Fruit fly (Drosophila melanogaster) whole organism, embryonic: ENCODE data around the gene Utx.

ENCODE experiments used
- Asciz ChIP-seq: fragments of 200-800 bp; sonication (Bioruptor generic); optimal IDR thresholded peaks from 2 replicates; lab custom pipeline; 2017; ENCODE audit warnings: missing biosample characterization, mild to moderate bottlenecking, missing genetic modification characterization, missing genetic modification reagents
- CG1024 ChIP-seq: fragments of 200-800 bp; sonication (Bioruptor generic); IDR thresholded peaks from 2 replicates; pipeline ENCODE4 v1.3.6; 2022; ENCODE audit warnings: missing biosample characterization, missing genetic modification characterization
- CG10321 ChIP-seq: fragments of 200-800 bp; sonication (Bioruptor generic); IDR thresholded peaks from 2 replicates; pipeline ENCODE4 v1.3.6; 2022; ENCODE audit warnings: missing biosample characterization, missing genetic modification characterization
- CG11085 ChIP-seq: fragments of 200-800 bp; sonication (Bioruptor generic); IDR thresholded peaks from 2 replicates; pipeline ENCODE4 v1.3.6; 2022; ENCODE audit warnings: missing biosample characterization, missing genetic modification characterization
- CG11504 ChIP-seq: fragments of 200-800 bp; sonication (Bioruptor generic); optimal IDR thresholded peaks from 3 replicates; lab custom pipeline; 2019; ENCODE audit warnings: missing biosample characterization, mild to moderate bottlenecking, missing genetic modification characterization, moderate library complexity
- CG12071 ChIP-seq: fragments of 200-800 bp; sonication (Bioruptor generic); optimal IDR thresholded peaks from 3 replicates; lab custom pipeline; 2018; ENCODE audit warnings: missing biosample characterization, mild to moderate bottlenecking, missing genetic modification characterization
- CG12219 ChIP-seq: fragments of 200-800 bp; sonication (Bioruptor generic); optimal IDR thresholded peaks from 3 replicates; lab custom pipeline; 2018; ENCODE audit warnings: missing biosample characterization, mild to moderate bottlenecking, missing genetic modification characterization
- CG12659 ChIP-seq: fragments of 200-800 bp; sonication (Bioruptor generic); optimal IDR thresholded peaks from 3 replicates; lab custom pipeline; 2017; ENCODE audit warnings: mild to moderate bottlenecking, missing biosample characterization, missing genetic modification reagents, missing genetic modification characterization
- CG12942 ChIP-seq: fragments of 200-800 bp; sonication (Bioruptor generic); optimal IDR thresholded peaks from 3 replicates; lab custom pipeline; 2016; ENCODE audit warnings: missing biosample characterization, missing genetic modification characterization
- CG15514 ChIP-seq: fragments of 200-800 bp; sonication (Bioruptor generic); optimal IDR thresholded peaks from 3 replicates; lab custom pipeline; 2017; ENCODE audit warnings: missing biosample characterization, missing genetic modification characterization, mild to moderate bottlenecking, moderate library complexity, missing genetic modification reagents
- CG15601 ChIP-seq: fragments of 200-800 bp; sonication (Bioruptor generic); optimal IDR thresholded peaks from 3 replicates; lab custom pipeline; 2019; ENCODE audit warnings: missing biosample characterization, mild to moderate bottlenecking, missing genetic modification characterization, moderate library complexity
- CG1647 ChIP-seq: fragments of 200-800 bp; sonication (Bioruptor generic); optimal IDR thresholded peaks from 3 replicates; lab custom pipeline; 2016; ENCODE audit warnings: missing biosample characterization, missing genetic modification characterization
- CG1792 ChIP-seq: fragments of 200-800 bp; sonication (Bioruptor generic); optimal IDR thresholded peaks from 2 replicates; lab custom pipeline; 2016; ENCODE audit warnings: missing biosample characterization, missing genetic modification characterization
- CG2712 ChIP-seq: fragments of 200-800 bp; optimal IDR thresholded peaks from 3 replicates; lab custom pipeline; 2019; ENCODE audit warnings: missing biosample characterization, mild to moderate bottlenecking, missing genetic modification characterization, moderate library complexity
- CG32767 ChIP-seq: fragments of 200-800 bp; sonication (Bioruptor generic); IDR thresholded peaks from 2 replicates; pipeline ENCODE4 v1.3.6; 2022; ENCODE audit warnings: missing biosample characterization, missing genetic modification characterization
- CG4404 ChIP-seq: fragments of 200-800 bp; sonication (Bioruptor generic); IDR thresholded peaks from 2 replicates; pipeline ENCODE4 v1.3.6; 2022; ENCODE audit warnings: missing biosample characterization, missing genetic modification characterization
- CG4617 ChIP-seq: fragments of 200-800 bp; sonication (Bioruptor generic); optimal IDR thresholded peaks from 3 replicates; lab custom pipeline; 2016; ENCODE audit warnings: missing biosample characterization, missing genetic modification characterization, borderline replicate concordance
- CG6272 ChIP-seq: fragments of 200-800 bp; sonication (Bioruptor generic); IDR thresholded peaks from 2 replicates; pipeline ENCODE4 v1.3.6; 2022; ENCODE audit warnings: missing biosample characterization, missing genetic modification characterization
- CG7372 ChIP-seq: fragments of 200-800 bp; sonication (Bioruptor generic); IDR thresholded peaks from 2 replicates; pipeline ENCODE4 v1.3.6; 2022; ENCODE audit warnings: missing biosample characterization, missing genetic modification characterization
- CG8944 ChIP-seq: fragments of 200-800 bp; sonication (Bioruptor generic); optimal IDR thresholded peaks from 3 replicates; lab custom pipeline; 2016; ENCODE audit warnings: missing biosample characterization, missing genetic modification characterization
- CG9797 ChIP-seq: fragments of 200-800 bp; sonication (Bioruptor generic); optimal IDR thresholded peaks from 3 replicates; lab custom pipeline; 2018; ENCODE audit warnings: missing biosample characterization, mild to moderate bottlenecking, missing genetic modification characterization
- D19B ChIP-seq: fragments of 200-800 bp; sonication (Bioruptor generic); optimal IDR thresholded peaks from 2 replicates; lab custom pipeline; 2017; ENCODE audit warnings: missing biosample characterization, mild to moderate bottlenecking, missing genetic modification characterization
- Doc3 ChIP-seq: fragments of 200-800 bp; sonication (Bioruptor generic); IDR thresholded peaks from 3 replicates; pipeline ENCODE4 v1.3.6; 2022; ENCODE audit warnings: missing biosample characterization, missing genetic modification characterization; ENCODE audit not compliant: partially characterized antibody
- Dp ChIP-seq: fragments of 200-800 bp; sonication (Bioruptor generic); optimal IDR thresholded peaks from 2 replicates; lab custom pipeline; 2018; ENCODE audit warnings: missing biosample characterization, mild to moderate bottlenecking, missing genetic modification characterization, moderate library complexity
- E2f2 ChIP-seq: fragments of 200-800 bp; sonication (Bioruptor generic); IDR thresholded peaks from 2 replicates; pipeline ENCODE4 v1.3.6; 2022; ENCODE audit warnings: missing biosample characterization, missing genetic modification characterization
- ERR ChIP-seq: fragments of 200-800 bp; sonication (Bioruptor generic); optimal IDR thresholded peaks from 2 replicates; lab custom pipeline; 2016; ENCODE audit warnings: missing biosample characterization, missing genetic modification characterization
- H2.0 ChIP-seq: fragments of 200-800 bp; sonication (Bioruptor generic); IDR thresholded peaks from 2 replicates; pipeline ENCODE4 v1.3.6; 2022; ENCODE audit warnings: missing biosample characterization, missing genetic modification characterization
- Hr3 ChIP-seq: fragments of 200-800 bp; sonication (Bioruptor generic); optimal IDR thresholded peaks from 3 replicates; lab custom pipeline; 2016; ENCODE audit warnings: missing biosample characterization, missing genetic modification characterization
- MBD-R2 ChIP-seq: fragments of 200-800 bp; sonication (Bioruptor generic); IDR thresholded peaks from 2 replicates; pipeline ENCODE4 v1.3.6; 2022; ENCODE audit warnings: missing biosample characterization, missing genetic modification characterization
- MESR4 ChIP-seq: fragments of 200-800 bp; sonication (Bioruptor generic); optimal IDR thresholded peaks from 2 replicates; lab custom pipeline; 2018; ENCODE audit warnings: missing biosample characterization, mild to moderate bottlenecking, missing genetic modification characterization, moderate library complexity
- Opbp ChIP-seq: fragments of 200-800 bp; sonication (Bioruptor generic); IDR thresholded peaks from 3 replicates; pipeline ENCODE4 v1.3.6; 2022; ENCODE audit warnings: missing biosample characterization, missing genetic modification characterization; ENCODE audit not compliant: partially characterized antibody
- Sin3A ChIP-seq: fragments of >200 bp; optimal IDR thresholded peaks from 2 replicates; lab custom pipeline; 2018
- Six4 ChIP-seq: fragments of 200-800 bp; sonication (Bioruptor generic); optimal IDR thresholded peaks from 2 replicates; lab custom pipeline; 2016; ENCODE audit warnings: missing biosample characterization, missing genetic modification characterization
- Sox102F ChIP-seq: fragments of 200-800 bp; sonication (Bioruptor generic); optimal IDR thresholded peaks from 2 replicates; lab custom pipeline; 2018; ENCODE audit warnings: missing biosample characterization, mild to moderate bottlenecking, missing genetic modification characterization, moderate library complexity
- cas ChIP-seq: fragments of 200-800 bp; sonication (Bioruptor generic); IDR thresholded peaks from 2 replicates; pipeline ENCODE4 v1.3.6; 2022; ENCODE audit warnings: missing biosample characterization, missing genetic modification characterization
- caup ChIP-seq: fragments of 200-800 bp; sonication (Bioruptor generic); optimal IDR thresholded peaks from 3 replicates; lab custom pipeline; 2017; ENCODE audit warnings: missing biosample characterization, mild to moderate bottlenecking, missing genetic modification characterization, moderate library complexity; ENCODE audit not compliant: severe bottlenecking
- emc ChIP-seq: fragments of 200-800 bp; sonication (Bioruptor generic); optimal IDR thresholded peaks from 2 replicates; lab custom pipeline; 2016; ENCODE audit warnings: missing biosample characterization, missing genetic modification characterization
- gfzf ChIP-seq: fragments of 200-800 bp; sonication (Bioruptor generic); optimal IDR thresholded peaks from 2 replicates; lab custom pipeline; 2016; ENCODE audit warnings: missing biosample characterization, mild to moderate bottlenecking, missing genetic modification characterization, moderate library complexity
- hb ChIP-seq: fragments of 200-800 bp; sonication (Bioruptor generic); IDR thresholded peaks from 3 replicates; pipeline ENCODE4 v1.3.6; 2022; ENCODE audit warnings: missing biosample characterization, missing genetic modification characterization; ENCODE audit not compliant: partially characterized antibody
- jing ChIP-seq: fragments of 200-800 bp; sonication (Bioruptor generic); optimal IDR thresholded peaks from 2 replicates; lab custom pipeline; 2018; ENCODE audit warnings: missing biosample characterization, mild to moderate bottlenecking, missing genetic modification characterization
- nmo ChIP-seq: fragments of 200-800 bp; sonication (Bioruptor generic); optimal IDR thresholded peaks from 2 replicates; lab custom pipeline; 2018; ENCODE audit warnings: missing biosample characterization, mild to moderate bottlenecking, missing genetic modification characterization, moderate library complexity
- pfk ChIP-seq: fragments of 200-800 bp; sonication (Bioruptor generic); optimal IDR thresholded peaks from 2 replicates; lab custom pipeline; 2018; ENCODE audit warnings: missing biosample characterization, mild to moderate bottlenecking, missing genetic modification characterization, moderate library complexity
- phol ChIP-seq: fragments of 200-800 bp; sonication (Bioruptor generic); optimal IDR thresholded peaks from 3 replicates; lab custom pipeline; 2018; ENCODE audit warnings: missing biosample characterization, mild to moderate bottlenecking, missing genetic modification characterization, moderate library complexity
- pzg ChIP-seq: fragments of 200-800 bp; sonication (Bioruptor generic); optimal IDR thresholded peaks from 3 replicates; lab custom pipeline; 2018; ENCODE audit warnings: missing biosample characterization, mild to moderate bottlenecking, missing genetic modification characterization, moderate library complexity
- ranshi ChIP-seq: fragments of 200-800 bp; sonication (Bioruptor generic); IDR thresholded peaks from 2 replicates; pipeline ENCODE4 v1.3.6; 2022; ENCODE audit warnings: missing biosample characterization, missing genetic modification characterization
- sens-2 ChIP-seq: fragments of 200-800 bp; sonication (Bioruptor generic); IDR thresholded peaks from 2 replicates; pipeline ENCODE4 v1.3.6; 2022; ENCODE audit warnings: missing biosample characterization, missing genetic modification characterization
- slp2 ChIP-seq: fragments of 200-800 bp; sonication (Bioruptor generic); optimal IDR thresholded peaks from 2 replicates; lab custom pipeline; 2016; ENCODE audit warnings: missing biosample characterization, missing genetic modification characterization
- wek ChIP-seq: fragments of 200-800 bp; sonication (Bioruptor generic); optimal IDR thresholded peaks from 3 replicates; lab custom pipeline; 2018; ENCODE audit warnings: missing biosample characterization, mild to moderate bottlenecking, missing genetic modification characterization, moderate library complexity
- yki ChIP-seq: fragments of >200 bp; optimal IDR thresholded peaks from 3 replicates; lab custom pipeline; 2018
- zf30C ChIP-seq: fragments of 200-800 bp; sonication (Bioruptor generic); optimal IDR thresholded peaks from 3 replicates; lab custom pipeline; 2018; ENCODE audit warnings: missing biosample characterization, mild to moderate bottlenecking, missing genetic modification characterization

Gene Utx

DNA sequence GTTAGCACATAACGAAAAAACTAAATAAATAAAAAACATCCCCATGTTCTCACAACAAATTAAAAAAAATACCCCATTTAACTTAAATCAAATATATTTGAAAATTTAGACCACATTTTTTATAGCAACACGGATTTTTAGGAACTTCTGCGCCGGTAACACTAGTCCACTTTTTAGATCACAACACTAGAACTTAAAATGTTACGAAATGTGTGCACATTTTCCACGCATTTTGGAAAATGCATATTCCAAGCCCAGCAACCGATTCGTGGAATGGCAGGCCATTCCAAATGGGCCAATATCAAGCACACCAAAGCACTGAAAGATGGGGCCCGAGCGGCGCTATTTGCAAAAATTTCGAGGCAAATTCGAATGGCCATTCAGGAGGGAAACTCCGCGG is 9.9 kb downstream of the Utx start, which contains the start of gene CG4957 (continued):
- TF ChIP-seq E2f2 (GFP tag; lab: Robert Waterston, UW) (peak; percentile 46), CG15514 (no peak), slp2 (GFP tag; lab: Kevin White, UChicago) (no peak)
- TF ChIP-seq, all 482 proteins: peak for 14

DNA sequence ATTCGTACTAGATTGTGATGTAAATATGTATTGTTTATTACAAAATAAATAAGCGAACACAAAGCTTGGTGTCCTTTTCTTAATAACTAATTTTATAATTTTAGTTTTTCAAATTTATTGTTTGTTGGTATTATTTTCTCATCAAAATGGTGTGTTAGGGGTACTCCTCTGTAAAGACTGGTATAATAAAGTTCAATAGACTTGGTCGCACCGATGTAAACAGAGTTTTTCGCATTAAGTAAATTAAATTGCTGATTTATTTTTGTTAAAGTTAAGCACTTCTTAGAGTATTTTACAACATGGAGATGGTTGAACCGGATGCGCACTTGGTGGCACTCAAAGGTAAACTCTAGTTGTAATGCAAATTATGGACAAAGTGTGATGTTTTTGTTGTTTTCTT is 12.1 kb downstream of the Utx start, which contains the start of gene CG4953:
TSS of gene CG4953 (plus strand) at position 193 of the 400 bp plus-strand sequence.
- TF ChIP-seq CG1024 (GFP tag; lab: Robert Waterston, UW) (no peak), wek (GFP tag; lab: Kevin White, UChicago) (peak; percentile 93), CG12071 (GFP tag; lab: Kevin White, UChicago) (no peak), MESR4 (peak; percentile 33), Asciz (no peak), CG32767 (GFP tag; lab: Robert Waterston, UW) (no peak), CG12219 (no peak), CG1647 (GFP tag; lab: Kevin White, UChicago) (no peak), Six4 (no peak), emc (GFP tag; lab: Kevin White, UChicago) (no peak), CG10321 (GFP tag; lab: Robert Waterston, UW) (no peak), D19B (GFP tag; lab: Kevin White, UChicago) (no peak), CG12942 (GFP tag; lab: Kevin White, UChicago) (no peak), Opbp (GFP tag; lab: Robert Waterston, UW) (no peak), CG7372 (GFP tag; lab: Robert Waterston, UW) (no peak), ERR (GFP tag; lab: Kevin White, UChicago) (no peak), hb (GFP tag; lab: Robert Waterston, UW) (no peak), sens-2 (GFP tag; lab: Robert Waterston, UW) (no peak), Sox102F (no peak), pzg (GFP tag; lab: Kevin White, UChicago) (peak; percentile 44), H2.0 (no peak), Hr3 (GFP tag; lab: Kevin White, UChicago) (no peak), CG4617 (GFP tag; lab: Kevin White, UChicago) (peak; percentile 25), slp2 (GFP tag; lab: Kevin White, UChicago) (no peak), phol (tag; lab: Kevin White, UChicago) (peak; percentile 0), jing (GFP tag; lab: Kevin White, UChicago) (no peak), zf30C (GFP tag; lab: Kevin White, UChicago) (no peak), CG9797 (peak; percentile 18), CG11504 (no peak), CG4404 (GFP tag; lab: Robert Waterston, UW) (no peak), yki (lab: Kevin White, UChicago) (no peak), CG6272 (GFP tag; lab: Robert Waterston, UW) (no peak), ranshi (GFP tag; lab: Robert Waterston, UW) (no peak), cas (GFP tag; lab: Robert Waterston, UW) (no peak), CG15601 (tag; lab: Kevin White, UChicago) (no peak), nmo (GFP tag; lab: Kevin White, UChicago) (no peak), caup (no peak), CG12659 (GFP tag; lab: Kevin White, UChicago) (peak; percentile 4), Dp (GFP tag; lab: Kevin White, UChicago) (peak; percentile 14), pfk (GFP tag; lab: Kevin White, UChicago) (peak; percentile 22), CG1792 (no peak), gfzf (GFP tag; lab: Kevin White, UChicago) (peak; percentile 67), CG2712 (tag; lab: Kevin White, UChicago) (no peak), CG8944 (GFP tag; lab: Kevin White, UChicago) (no peak), Sin3A (lab: Kevin White, UChicago) (no peak), CG11085 (GFP tag; lab: Robert Waterston, UW) (no peak), MBD-R2 (GFP tag; lab: Robert Waterston, UW) (peak; percentile 66), Doc3 (GFP tag; lab: Robert Waterston, UW) (no peak), E2f2 (GFP tag; lab: Robert Waterston, UW) (peak; percentile 26; the same call in 1 of the 2 replicates)
